Fruit fly (Drosophila melanogaster): Measurements from ENCODE around the gene LIMK1.

- no peak for TF ChIP-seq CG8478 (optimal IDR thresholded peaks at IDR 0.05)
- no peak for TF ChIP-seq CTCF (optimal IDR thresholded peaks at IDR 0.05)
Observed at dm6 chrX:12600802-12601793, 9.1 kb upstream of the LIMK1 start.
